Worm (Caenorhabditis elegans): ENCODE results near the gene R57.2.
"Not testable (repeated sequence)": the region's sequence is repeated elsewhere in the genome, so short reads cannot be mapped to it uniquely, and the experiment has no call there.

ce11 chrX:273912-274311 is 23.1 kb upstream of the R57.2 start, which contains the start of gene Y108F1.5:
- TF ChIP-seq him-1, W03F9.2 (tag; optimal IDR thresholded peaks at IDR 0.05): not testable (repeated sequence)

Measured in whole organism, L4/young adult.